Worm (Caenorhabditis elegans) whole organism, dauer: ENCODE measurements around the gene rle-1.

Experiments used
- unc-62 ChIP-seq: sonication (generic microtip); optimal IDR thresholded peaks from 2 replicates; lab custom pipeline; 2017; ENCODE audit warnings: missing biosample characterization, missing genetic modification reagents, missing genetic modification characterization

rle-1 gene

DNA sequence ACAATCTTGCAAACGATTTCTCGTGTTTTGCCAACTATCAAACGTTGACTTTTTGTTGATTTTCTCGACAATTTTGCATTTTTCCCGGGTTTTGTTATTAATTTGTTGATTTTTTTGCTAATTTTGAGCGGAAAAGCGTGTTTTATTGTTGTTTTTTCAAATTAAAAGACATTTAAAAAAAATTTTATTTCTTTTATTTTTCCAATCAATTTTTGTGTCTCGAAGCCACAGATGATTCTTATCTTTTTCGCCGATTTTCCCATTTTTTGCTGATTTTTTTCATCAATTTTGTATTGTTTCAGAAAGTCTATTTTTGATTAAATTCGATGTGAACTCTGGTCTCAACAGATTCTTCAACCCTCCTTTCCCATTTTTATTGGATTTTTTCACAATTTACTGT is at the start of gene rle-1:
rle-1 (plus strand) TSS at position 301 of the 400 bp plus-strand sequence.
- no peak for TF ChIP-seq unc-62

DNA sequence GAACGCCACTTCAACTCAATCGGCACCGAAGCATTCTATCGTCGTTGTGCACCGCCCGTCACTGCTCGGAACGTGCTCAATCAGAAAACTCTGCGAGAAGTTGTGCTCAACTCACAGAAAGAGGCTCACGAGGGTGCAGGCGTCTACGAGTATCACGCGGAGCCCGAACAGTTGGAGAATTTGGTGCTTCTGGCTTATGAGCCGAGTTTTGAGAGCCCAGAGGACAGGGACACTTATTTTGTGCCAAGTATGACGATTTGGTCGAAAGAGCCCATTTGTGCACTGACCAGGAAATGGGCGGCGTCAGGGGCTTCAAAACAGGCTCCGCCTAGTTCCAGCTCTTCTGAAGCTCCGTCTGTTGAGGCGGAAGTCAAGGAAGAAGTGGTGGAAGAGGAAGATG is 47.2 kb upstream of the rle-1 start:
- TF ChIP-seq unc-62 = no peak

DNA sequence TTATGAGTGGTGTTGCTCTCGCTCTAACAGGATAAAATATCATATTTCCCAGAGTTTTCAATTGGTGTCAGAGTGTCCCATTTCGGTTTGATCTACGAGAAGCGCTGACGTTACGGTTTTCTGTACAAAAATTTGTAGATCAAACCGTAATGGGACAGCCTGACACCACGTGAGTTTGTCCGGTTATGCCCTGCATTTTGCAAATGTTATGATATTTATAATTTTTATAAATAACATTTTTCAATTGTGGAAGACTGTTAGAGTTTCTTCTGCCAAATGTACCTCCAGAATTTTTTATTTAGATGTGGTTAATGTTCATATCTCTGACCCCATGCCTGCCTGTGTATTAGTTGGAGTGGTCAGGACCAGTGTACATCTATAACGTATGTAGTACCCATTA is 41.8 kb upstream of the rle-1 start, which contains the start of gene fbxb-87:
fbxb-87 (plus strand) TSS at position 301 of the 400 bp plus-strand sequence.
- no peak for TF ChIP-seq unc-62

DNA sequence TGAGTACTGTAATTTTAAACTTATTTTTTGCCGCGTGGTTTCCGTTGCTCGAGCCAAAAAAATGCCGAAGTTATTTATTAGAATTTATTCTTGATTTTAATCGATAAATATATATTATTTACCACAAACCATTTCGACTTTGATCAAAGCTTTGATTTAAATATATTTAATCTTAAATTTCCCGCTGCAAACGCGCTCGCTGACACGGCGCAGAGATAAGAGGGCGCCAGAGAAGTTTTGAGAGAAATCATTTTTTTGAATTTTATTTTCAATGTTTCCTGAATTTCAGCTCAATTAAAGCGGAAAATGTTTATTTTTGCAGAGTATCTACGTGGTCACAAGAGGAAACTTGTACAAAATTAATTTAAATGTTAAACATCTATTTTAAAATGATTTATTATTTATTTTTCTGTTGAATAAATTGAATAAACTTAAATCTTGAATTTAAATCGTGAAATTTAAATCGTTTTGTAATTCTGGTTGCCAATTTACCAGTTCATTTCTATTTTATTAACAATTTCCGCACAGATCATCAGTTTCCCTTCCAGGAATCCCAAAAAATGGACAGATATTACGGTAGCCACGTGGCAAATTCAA is 40.1 kb upstream of the rle-1 start, which contains the start of gene com-1:
com-1 (plus strand) TSS at position 547 of the 597 bp plus-strand sequence.
- no peak for TF ChIP-seq unc-62

DNA sequence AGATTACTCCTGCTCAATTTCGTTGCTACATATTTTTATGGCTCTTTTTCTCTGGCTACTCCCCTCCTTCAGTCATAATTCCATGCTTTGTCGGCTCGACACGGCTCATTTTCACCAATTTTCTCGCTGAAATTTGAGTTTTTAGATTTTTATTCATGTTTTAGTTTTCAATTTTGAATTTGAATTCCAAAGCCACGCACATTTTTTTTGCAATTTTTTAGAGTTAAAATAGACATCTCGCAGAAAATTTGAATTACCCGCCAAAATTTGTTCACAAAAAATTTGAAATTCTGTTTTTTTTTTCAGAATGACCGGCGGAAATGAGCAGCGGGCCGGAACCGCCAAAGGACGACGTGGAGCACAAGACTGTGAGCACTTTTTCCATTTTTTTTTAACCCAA is 33.7 kb upstream of the rle-1 start, which contains the start of gene unc-119:
unc-119 (plus strand) TSS at position 301 of the 400 bp plus-strand sequence.
- no peak for TF ChIP-seq unc-62

DNA sequence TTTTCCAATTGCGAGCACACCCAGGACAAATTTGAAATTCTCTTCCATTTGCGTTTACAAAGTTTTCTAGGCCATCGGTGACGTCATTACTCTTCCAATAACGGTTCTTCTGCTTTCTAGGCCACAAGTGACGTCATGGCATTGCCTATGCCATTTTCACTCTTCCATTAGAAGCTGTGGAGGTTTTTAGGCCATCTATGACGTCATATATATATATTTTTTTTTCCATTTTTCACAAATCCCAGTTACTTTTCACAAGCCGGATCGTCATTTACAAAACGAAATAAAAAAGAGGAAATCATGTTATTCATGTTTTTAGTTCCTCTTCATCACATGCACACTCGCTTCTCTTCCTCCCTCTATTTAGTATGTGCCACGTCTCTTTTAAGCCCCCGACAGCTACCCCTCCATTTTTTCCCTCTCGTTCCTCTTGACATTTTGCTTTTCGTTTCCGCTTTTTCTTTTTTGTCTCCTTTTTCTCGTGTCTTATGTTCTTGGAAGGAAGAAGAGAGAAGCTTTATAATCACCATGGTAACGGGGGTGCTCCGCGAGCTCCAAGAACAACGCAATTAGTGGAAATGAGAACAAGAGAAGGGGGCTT is 32.9 kb upstream of the rle-1 start:
- TF ChIP-seq unc-62 = no peak

DNA sequence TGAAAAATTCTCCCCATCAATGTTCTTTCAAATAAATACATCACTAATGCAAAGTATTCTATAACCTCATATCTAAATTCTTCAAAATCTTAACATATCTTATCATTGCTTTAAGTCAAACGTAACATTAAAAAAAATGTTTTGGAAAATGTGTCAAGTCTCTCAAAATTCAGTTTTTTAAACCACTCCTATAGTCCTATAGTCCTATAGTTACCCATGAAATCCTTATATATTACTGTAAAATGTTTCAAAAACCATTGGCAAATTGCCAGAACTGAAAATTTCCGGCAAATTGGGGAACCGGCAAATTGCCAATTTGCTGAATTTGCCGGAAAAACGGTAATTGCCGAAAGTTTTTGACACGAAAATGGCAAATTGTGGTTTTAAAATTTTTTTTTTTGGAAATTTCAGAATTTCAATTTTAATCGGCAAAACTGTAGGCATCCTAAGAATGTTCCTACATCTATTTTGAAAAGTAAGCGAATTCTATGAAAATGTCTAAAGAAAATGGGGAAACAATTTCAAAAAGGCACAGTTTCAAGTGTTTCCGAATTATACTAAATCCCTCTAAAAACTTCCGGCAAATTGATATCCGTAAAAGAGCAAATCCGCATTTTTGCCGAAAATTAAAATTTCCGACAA is 31.6 kb upstream of the rle-1 start:
- no peak for TF ChIP-seq unc-62

DNA sequence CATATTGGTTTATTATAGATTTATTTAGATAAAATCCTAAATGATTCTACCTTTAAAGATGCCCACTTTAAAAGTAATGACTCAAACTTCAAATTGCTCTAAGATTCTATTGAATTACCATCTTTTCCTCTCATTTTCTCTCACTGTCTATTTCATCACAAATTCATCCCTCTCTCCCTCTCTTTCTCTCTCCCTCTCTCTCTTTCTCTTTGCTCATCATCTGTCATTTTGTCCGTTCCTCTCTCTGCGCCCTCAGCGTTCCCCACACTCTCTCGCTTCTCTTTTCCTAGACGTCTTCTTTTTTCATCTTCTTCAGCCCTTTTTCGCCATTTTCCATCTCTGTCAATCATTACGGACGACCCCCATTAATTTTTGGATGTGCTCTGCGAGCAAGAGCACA is 30.9 kb upstream of the rle-1 start:
- TF ChIP-seq unc-62 = no peak

DNA sequence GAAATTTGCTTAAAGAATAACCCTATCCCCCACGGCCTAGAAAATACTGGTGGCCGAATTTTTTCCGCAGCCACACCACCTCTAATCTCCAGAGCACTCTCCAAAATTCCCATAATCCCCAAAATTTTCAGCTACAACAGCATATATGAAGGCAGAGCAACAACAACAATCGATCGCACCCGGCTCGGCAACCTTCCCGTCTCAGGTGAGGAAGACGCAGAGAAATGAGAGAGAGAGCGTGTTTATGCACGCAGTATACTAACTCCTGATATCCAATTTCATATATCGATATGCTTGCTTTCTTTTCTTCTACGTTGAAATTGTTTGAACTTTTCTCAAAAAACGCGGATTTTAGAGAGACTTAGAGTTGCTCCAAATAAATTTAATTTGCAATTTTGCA is 29.7 kb upstream of the rle-1 start:
- TF ChIP-seq unc-62 = no peak

DNA sequence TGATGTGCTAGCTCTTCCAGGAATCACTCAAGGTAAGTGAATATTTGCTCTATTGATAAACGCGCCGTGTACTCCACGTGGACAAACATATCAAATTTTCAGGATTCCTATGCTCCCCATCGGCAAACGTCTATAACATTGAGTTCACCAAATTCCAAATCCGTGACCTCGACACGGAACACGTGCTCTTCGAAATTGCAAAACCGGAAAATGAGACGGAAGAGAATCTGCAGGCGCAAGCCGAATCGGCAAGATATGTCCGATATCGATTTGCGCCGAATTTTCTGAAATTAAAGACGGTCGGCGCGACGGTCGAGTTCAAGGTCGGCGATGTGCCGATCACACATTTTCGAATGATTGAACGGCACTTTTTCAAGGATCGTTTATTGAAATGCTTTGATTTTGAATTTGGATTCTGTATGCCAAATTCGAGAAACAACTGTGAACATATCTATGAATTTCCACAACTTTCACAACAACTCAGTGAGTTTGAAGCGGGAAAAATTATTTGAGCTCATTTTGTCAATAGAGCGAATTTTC is 28.3 kb upstream of the rle-1 start:
- TF ChIP-seq unc-62 = no peak

DNA sequence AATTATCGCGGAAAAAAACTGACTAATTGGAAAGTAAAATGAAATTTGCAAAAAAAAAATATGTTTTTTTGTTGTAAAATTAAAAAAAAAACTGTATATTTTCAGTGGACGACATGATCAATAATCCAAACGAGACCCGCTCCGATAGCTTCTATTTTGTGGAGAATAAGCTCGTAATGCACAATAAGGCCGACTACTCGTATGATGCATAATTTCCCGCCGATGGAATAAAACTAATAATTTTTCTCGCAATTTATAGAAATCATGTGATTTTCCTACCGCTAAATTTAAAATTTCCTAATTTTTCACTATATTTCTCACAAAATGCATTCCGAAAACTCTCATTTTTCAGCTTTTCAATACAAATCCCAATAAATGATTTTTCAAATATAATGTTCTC is 27.5 kb upstream of the rle-1 start:
- no peak for TF ChIP-seq unc-62

DNA sequence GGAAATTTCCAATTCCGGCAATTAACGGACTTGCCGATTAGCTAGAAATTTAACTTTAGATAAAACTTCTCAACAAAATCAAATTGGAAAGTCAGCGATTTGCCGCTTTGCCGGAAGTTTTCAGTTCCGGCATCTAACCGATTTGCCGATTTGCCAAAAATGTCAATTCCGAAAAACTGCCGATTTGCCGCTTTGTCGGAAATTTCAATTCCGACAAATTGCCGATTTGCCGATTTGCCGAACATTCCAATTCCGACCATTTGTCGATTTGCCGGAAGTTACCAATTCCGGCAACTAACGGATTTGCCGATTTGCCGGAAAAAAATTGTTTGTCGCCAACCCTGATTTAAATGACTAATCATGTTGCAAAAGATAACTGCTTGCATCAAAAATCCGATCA is 26.9 kb upstream of the rle-1 start:
- TF ChIP-seq unc-62 = no peak

DNA sequence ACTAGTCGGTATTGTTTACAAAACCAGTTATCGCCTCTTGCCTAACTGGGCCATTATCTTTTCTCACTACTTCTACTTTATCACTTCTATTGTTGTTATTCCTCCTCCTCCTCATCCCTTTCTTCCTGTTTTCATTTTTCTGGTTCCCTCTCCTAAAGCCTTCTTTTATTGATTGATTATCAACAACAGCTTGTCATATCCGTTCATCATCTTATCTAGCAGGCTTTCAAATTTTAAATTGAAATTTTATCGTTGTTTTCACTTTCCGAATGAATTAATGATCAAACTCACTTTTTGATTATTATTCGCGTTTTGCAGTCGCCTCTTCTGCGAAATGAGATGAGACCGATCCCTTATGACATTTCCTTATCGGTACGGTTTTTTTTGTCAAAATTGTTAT is 24.9 kb upstream of the rle-1 start, which contains the start of gene cut-6:
cut-6 (plus strand) TSS at position 301 of the 400 bp plus-strand sequence.
- no peak for TF ChIP-seq unc-62

DNA sequence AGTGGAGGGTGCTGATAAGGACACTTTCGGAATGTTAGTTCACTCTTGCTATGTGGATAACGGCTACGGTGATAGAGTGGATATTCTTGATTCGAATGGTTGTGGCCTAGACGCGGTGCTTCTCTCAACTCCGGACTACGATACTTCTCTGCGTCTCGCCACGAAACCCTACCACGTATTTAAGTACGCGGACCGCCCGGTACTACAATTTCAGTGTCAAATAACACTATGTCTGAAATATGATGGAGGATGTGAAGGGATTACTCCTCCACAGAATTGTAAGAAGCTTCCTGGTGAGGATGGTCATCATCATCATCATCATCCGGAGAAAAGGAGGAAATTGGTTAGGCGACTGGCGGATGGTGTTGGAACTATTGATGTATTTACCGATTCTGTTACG is 21.1 kb upstream of the rle-1 start:
- TF ChIP-seq unc-62 = no peak

DNA sequence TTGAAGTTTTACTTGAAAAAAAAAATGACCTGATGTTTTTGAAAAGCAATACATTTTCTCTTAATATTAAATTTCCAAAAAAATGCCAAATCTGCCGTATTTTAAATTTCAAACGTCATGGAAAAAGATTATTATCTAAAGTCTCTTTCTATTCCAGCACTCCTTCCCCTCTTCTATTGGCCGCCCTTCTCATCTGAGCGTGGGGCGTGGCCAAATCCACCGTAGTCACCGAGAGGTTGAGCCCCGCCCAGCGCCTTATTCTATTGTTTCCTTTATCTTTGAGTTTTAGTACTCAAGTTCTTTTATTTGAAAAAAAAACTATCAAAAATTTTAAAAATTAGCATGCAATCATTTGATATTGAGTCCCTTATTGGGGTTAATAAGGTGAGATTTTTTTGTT is 16.0 kb upstream of the rle-1 start, which contains the start of gene vab-7:
vab-7 (plus strand) TSS at position 301 of the 400 bp plus-strand sequence.
- TF ChIP-seq unc-62 = no peak

DNA sequence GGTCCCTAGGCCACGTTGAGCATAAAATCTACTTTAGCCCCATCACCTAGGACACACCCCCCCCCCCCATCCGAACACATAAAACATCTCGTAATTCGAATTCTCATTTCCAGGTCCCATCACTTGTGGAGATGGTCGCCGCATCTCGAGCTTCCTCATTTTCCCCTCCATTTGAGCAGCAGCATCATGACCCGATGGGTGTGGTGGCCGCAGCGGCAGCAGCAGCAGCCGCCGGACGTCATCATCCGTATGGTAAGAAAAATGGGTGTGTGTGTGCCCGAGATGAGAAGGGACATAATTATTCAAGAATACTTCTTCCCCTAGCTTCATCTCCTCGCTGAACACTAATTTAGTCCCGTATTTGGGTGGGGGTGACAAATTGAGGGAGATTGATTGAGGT is 14.6 kb upstream of the rle-1 start:
- no peak for TF ChIP-seq unc-62

DNA sequence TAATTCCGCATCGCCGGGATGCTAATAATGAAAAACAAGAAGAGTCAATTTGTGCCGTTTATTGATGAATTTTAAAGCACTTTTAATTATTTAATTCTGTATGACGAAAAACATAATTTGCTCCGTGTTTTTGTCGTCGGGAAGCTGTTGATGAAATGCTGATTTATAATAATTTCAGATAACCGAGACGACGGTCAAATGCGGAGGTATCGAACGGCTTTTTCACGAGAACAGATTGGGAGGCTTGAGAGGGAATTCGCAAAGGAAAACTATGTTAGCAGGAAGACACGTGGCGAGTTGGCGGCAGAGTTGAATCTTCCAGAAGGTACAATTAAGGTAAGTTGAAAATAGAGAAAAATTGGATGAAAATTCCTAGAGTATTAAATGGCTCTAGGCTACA is 12.5 kb upstream of the rle-1 start:
- TF ChIP-seq unc-62 = no peak

DNA sequence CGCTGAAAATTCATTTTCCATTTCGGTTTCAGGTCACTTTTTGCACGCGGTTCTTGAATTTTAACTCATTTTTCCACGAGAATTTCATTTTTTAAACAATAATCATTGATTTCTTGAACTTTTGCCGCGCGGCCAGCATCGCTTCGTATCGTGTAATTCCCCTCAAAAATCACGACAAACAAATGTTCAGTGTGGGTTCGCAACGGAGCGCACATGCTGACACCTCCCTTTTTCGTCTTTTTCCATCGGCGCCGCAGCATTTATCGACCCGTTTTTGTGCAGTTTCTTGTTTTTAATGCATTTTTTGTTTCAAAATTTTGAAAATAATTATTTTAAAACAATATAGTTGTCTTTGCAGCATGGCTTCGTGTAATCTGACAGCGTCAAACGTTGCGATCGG is 5.2 kb upstream of the rle-1 start, which contains the start of gene M142.5:
M142.5 (plus strand) TSS at position 352 of the 400 bp plus-strand sequence.
- no peak for TF ChIP-seq unc-62
